Fruit fly (Drosophila melanogaster) whole organism, adult: ENCODE data around the gene ALiX.
A peak's percentile ranks its signal among the peaks of the same experiment; 100 is the strongest.

ENCODE experiments used
- CG11617 ChIP-seq: fragments of 200-800 bp; sonication (Bioruptor generic); optimal IDR thresholded peaks from 2 replicates; lab custom pipeline; 2017; ENCODE audit warnings: mild to moderate bottlenecking, missing biosample characterization, missing genetic modification reagents, missing genetic modification characterization
- CG12768 ChIP-seq: fragments of 200-800 bp; sonication (Bioruptor generic); optimal IDR thresholded peaks from 2 replicates; lab custom pipeline; 2017; ENCODE audit warnings: missing biosample characterization, missing genetic modification characterization, mild to moderate bottlenecking, moderate library complexity, missing genetic modification reagents
- CG14711 ChIP-seq: fragments of 200-800 bp; sonication (Bioruptor generic); optimal IDR thresholded peaks from 2 replicates; lab custom pipeline; 2018; ENCODE audit warnings: missing biosample characterization, mild to moderate bottlenecking, missing genetic modification characterization, moderate library complexity
- CG1620 ChIP-seq: fragments of 200-800 bp; sonication (Bioruptor generic); optimal IDR thresholded peaks from 2 replicates; lab custom pipeline; 2016; ENCODE audit warnings: missing biosample characterization, missing genetic modification characterization
- CG33017 ChIP-seq: fragments of 200-800 bp; sonication (Bioruptor generic); optimal IDR thresholded peaks from 2 replicates; lab custom pipeline; 2018; ENCODE audit warnings: missing biosample characterization, mild to moderate bottlenecking, missing genetic modification characterization, moderate library complexity
- CG5204 ChIP-seq: fragments of 200-800 bp; sonication (Bioruptor generic); optimal IDR thresholded peaks from 2 replicates; lab custom pipeline; 2016; ENCODE audit warnings: missing biosample characterization, missing genetic modification characterization
- CG7045 ChIP-seq: fragments of 200-800 bp; sonication (Bioruptor generic); optimal IDR thresholded peaks from 2 replicates; lab custom pipeline; 2017; ENCODE audit warnings: missing biosample characterization, mild to moderate bottlenecking, missing genetic modification characterization
- CG7101 ChIP-seq: fragments of 200-800 bp; sonication (Bioruptor generic); optimal IDR thresholded peaks from 2 replicates; lab custom pipeline; 2018; ENCODE audit warnings: missing biosample characterization, mild to moderate bottlenecking, missing genetic modification characterization, moderate library complexity
- Clk ChIP-seq: fragments of 200-800 bp; sonication (Bioruptor generic); optimal IDR thresholded peaks from 2 replicates; lab custom pipeline; 2017; ENCODE audit warnings: missing biosample characterization, missing genetic modification characterization
- Crg-1 ChIP-seq: fragments of 200-800 bp; sonication (Bioruptor generic); optimal IDR thresholded peaks from 2 replicates; lab custom pipeline; 2016; ENCODE audit warnings: missing biosample characterization, missing genetic modification characterization
- Hr96 ChIP-seq: fragments of 200-800 bp; sonication (Bioruptor generic); optimal IDR thresholded peaks from 2 replicates; lab custom pipeline; 2016; ENCODE audit warnings: missing biosample characterization, missing genetic modification characterization
- Mnt ChIP-seq: fragments of 200-800 bp; sonication (Bioruptor generic); optimal IDR thresholded peaks from 2 replicates; lab custom pipeline; 2016; ENCODE audit warnings: missing biosample characterization, mild to moderate bottlenecking, missing genetic modification characterization
- bab1 ChIP-seq: fragments of 200-800 bp; sonication (Bioruptor generic); optimal IDR thresholded peaks from 3 replicates; lab custom pipeline; 2019; ENCODE audit warnings: missing biosample characterization, mild to moderate bottlenecking, missing genetic modification characterization, moderate library complexity
- cic ChIP-seq: fragments of 200-800 bp; sonication (Bioruptor generic); optimal IDR thresholded peaks from 2 replicates; lab custom pipeline; 2017; ENCODE audit warnings: missing biosample characterization, mild to moderate bottlenecking, missing genetic modification characterization, moderate library complexity
- cnc ChIP-seq, 2 experiments: fragments of >200 bp; optimal IDR thresholded peaks; 2 replicates each; lab custom pipeline; 2017
- kay ChIP-seq: fragments of 200-800 bp; sonication (Bioruptor generic); peaks from one replicate; lab custom pipeline; 2016; ENCODE audit warnings: missing biosample characterization, missing genetic modification characterization, borderline replicate concordance
- ovo ChIP-seq: fragments of 200-800 bp; sonication (Bioruptor generic); optimal IDR thresholded peaks from 2 replicates; lab custom pipeline; 2016; ENCODE audit warnings: missing biosample characterization, missing genetic modification characterization
- pad ChIP-seq: fragments of 200-800 bp; sonication (Bioruptor generic); optimal IDR thresholded peaks from 3 replicates; lab custom pipeline; 2017; ENCODE audit warnings: missing biosample characterization, missing genetic modification characterization, mild to moderate bottlenecking, moderate library complexity, missing genetic modification reagents
- tj ChIP-seq: fragments of 200-800 bp; sonication (Bioruptor generic); optimal IDR thresholded peaks from 3 replicates; lab custom pipeline; 2017; ENCODE audit warnings: missing biosample characterization, mild to moderate bottlenecking, missing genetic modification characterization, moderate library complexity
- toe ChIP-seq: fragments of 200-800 bp; sonication (Bioruptor generic); optimal IDR thresholded peaks from 2 replicates; lab custom pipeline; 2016; ENCODE audit warnings: missing biosample characterization, missing genetic modification characterization

The ALiX gene

dm6 chr3R:27706581-27707181, 6.8 kb upstream of the ALiX start, which contains the start of the genes CROT and CG12877:
Gene CROT (minus strand): TSS chr3R:27706751.
Gene CG12877 (plus strand): TSS chr3R:27707100.
- TF ChIP-seq CG7101 (tag; lab: Kevin White, UChicago) (peak; percentile 71), toe (GFP tag; lab: Kevin White, UChicago) (peak; percentile 81), Clk (GFP tag; lab: Kevin White, UChicago) (peak; percentile 58), CG33017 (peak; percentile 73), tj (GFP tag; lab: Kevin White, UChicago) (peak; percentile 63), Mnt (GFP tag; lab: Kevin White, UChicago) (peak; percentile 25), CG7045 (GFP tag; lab: Kevin White, UChicago) (peak; percentile 86), ovo (peak; percentile 78), kay (GFP tag; lab: Kevin White, UChicago) (peak; percentile 89), cnc (optimal IDR thresholded peaks at IDR 0.05; lab: Kevin White, UChicago) (no peak), CG1620 (GFP tag; lab: Kevin White, UChicago) (peak; percentile 55), CG11617 (GFP tag; lab: Kevin White, UChicago) (peak; percentile 86), cic (GFP tag; lab: Kevin White, UChicago) (no peak), Crg-1 (GFP tag; lab: Kevin White, UChicago) (peak; percentile 70), Hr96 (GFP tag; lab: Kevin White, UChicago) (peak; percentile 43), bab1 (GFP tag; lab: Kevin White, UChicago) (peak; percentile 85), CG14711 (peak; percentile 72), CG5204 (GFP tag; lab: Kevin White, UChicago) (peak; percentile 65), pad (GFP tag; lab: Kevin White, UChicago) (peak; percentile 61), CG12768 (GFP tag; lab: Kevin White, UChicago) (peak; percentile 62)

DNA sequence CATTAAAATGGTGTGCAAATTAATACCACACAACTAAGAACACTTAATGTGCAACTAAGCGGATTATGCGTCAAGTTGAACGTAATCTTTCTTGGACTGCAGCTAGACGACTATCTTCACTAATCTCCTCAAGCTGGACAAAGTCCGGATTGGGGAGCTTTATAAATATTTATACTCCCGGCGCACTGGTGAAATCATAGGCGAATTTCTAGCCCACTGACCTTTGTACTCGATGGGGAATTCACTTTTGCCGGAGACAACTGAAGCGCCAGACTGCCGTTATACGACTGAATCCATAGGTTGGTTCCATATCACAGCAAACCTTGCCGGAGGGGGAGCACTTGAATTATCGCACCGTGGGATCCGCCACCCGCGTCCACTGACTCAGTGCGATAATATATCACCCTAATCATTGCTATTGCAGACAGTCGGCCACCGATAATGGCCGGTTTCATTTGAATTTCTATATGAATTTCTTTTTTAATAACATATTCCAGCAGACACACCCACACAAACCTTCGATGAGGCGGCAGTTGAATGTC, 6.2 kb upstream of the ALiX start:
- TF ChIP-seq cic (GFP tag; lab: Kevin White, UChicago) (no peak), ovo (no peak), CG7101 (tag; lab: Kevin White, UChicago) (no peak), Hr96 (GFP tag; lab: Kevin White, UChicago) (peak; percentile 16), cnc (optimal IDR thresholded peaks at IDR 0.05; lab: Kevin White, UChicago) (no peak), CG12768 (GFP tag; lab: Kevin White, UChicago) (peak; percentile 82), Crg-1 (GFP tag; lab: Kevin White, UChicago) (no peak)

DNA sequence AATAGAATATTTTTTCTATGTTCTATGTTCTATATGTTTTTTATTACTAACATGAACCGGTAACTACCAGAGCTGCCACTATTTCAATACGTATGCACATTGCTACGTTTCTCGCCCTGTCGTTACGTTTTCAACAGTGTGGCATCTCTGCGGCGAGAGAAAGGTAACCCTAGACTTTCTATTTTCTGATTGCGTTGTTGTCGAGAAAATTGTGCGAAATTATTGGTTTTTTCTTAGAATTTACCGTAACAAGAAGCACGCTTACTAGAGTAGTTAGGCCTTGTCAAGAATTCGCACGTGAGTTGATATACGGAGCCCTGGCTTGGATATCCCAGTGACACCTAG, 291 bp upstream of the ALiX start, which contains the start of gene btz:
Gene btz, plus strand, starts transcription at position 133 of the 345 bp plus-strand sequence.
- TF ChIP-seq CG14711 (peak; percentile 98), cic (GFP tag; lab: Kevin White, UChicago) (no peak), CG1620 (GFP tag; lab: Kevin White, UChicago) (no peak), CG33017 (no peak), Mnt (GFP tag; lab: Kevin White, UChicago) (no peak), bab1 (GFP tag; lab: Kevin White, UChicago) (no peak), toe (GFP tag; lab: Kevin White, UChicago) (peak; percentile 13), CG5204 (GFP tag; lab: Kevin White, UChicago) (no peak), ovo (peak; percentile 35), CG7101 (tag; lab: Kevin White, UChicago) (peak; percentile 12), Hr96 (GFP tag; lab: Kevin White, UChicago) (no peak), CG11617 (GFP tag; lab: Kevin White, UChicago) (no peak), CG7045 (GFP tag; lab: Kevin White, UChicago) (no peak)

DNA sequence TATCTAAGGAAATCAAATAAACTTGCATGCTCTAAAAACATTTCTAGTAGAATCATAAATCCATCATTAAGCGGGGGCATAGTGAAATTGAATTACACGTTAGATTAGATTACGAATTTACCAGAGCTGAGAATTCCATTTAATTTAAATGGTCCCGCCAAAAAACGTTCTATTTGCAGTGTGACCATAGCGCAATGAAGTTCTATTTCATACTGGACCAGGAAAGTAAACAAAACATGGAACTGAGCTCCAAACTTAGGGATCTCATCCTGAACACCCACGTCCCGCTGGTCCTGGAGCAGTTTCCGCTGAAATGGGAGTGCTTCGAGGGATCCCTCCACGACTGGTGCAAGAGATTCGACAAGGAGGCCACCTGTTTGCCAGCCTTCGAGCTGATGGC, 4.9 kb downstream of the ALiX start, which contains the start of gene HSPBAP1:
Gene HSPBAP1, plus strand, starts transcription at position 217 of the 400 bp plus-strand sequence.
- TF ChIP-seq CG7045 (GFP tag; lab: Kevin White, UChicago) (no peak), toe (GFP tag; lab: Kevin White, UChicago) (no peak), CG1620 (GFP tag; lab: Kevin White, UChicago) (no peak), tj (GFP tag; lab: Kevin White, UChicago) (no peak)

DNA sequence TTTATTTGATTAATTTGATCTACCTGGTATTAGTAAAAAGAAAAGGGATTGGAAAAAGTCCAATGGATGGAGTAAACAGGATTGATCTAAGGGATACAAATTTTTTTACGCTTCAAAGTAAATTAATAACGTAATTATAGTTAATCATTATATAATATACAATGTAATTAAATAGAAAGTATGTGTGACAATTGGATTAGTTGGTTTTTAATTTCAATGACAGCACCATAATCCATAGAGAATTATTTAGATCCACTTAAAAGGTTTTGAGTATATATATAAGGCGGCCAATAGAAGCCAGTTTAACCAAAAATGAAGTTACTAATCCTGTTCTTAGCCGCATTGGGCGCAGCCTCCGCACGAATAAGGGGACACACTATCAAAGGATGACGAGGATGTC, 5.3 kb downstream of the ALiX start, which contains the start of gene Acp98AB:
Gene Acp98AB, plus strand, starts transcription at position 301 of the 400 bp plus-strand sequence.
- TF ChIP-seq bab1 (GFP tag; lab: Kevin White, UChicago) (no peak), CG33017 (no peak), CG1620 (GFP tag; lab: Kevin White, UChicago) (no peak), Crg-1 (GFP tag; lab: Kevin White, UChicago) (no peak), Mnt (GFP tag; lab: Kevin White, UChicago) (no peak), pad (GFP tag; lab: Kevin White, UChicago) (no peak), CG7101 (tag; lab: Kevin White, UChicago) (no peak), Clk (GFP tag; lab: Kevin White, UChicago) (no peak)

dm6 chr3R:27694018-27694417, 5.9 kb downstream of the ALiX start, which contains the start of gene CG43319:
Gene CG43319 (plus strand): TSS chr3R:27694318.
- TF ChIP-seq CG33017 (no peak), cnc (optimal IDR thresholded peaks at IDR 0.05; lab: Kevin White, UChicago) (no peak), Hr96 (GFP tag; lab: Kevin White, UChicago) (no peak), bab1 (GFP tag; lab: Kevin White, UChicago) (no peak), Crg-1 (GFP tag; lab: Kevin White, UChicago) (no peak), pad (GFP tag; lab: Kevin White, UChicago) (no peak)
